Fruit fly (Drosophila melanogaster): ENCODE results near the gene Sf3b6.

DNA sequence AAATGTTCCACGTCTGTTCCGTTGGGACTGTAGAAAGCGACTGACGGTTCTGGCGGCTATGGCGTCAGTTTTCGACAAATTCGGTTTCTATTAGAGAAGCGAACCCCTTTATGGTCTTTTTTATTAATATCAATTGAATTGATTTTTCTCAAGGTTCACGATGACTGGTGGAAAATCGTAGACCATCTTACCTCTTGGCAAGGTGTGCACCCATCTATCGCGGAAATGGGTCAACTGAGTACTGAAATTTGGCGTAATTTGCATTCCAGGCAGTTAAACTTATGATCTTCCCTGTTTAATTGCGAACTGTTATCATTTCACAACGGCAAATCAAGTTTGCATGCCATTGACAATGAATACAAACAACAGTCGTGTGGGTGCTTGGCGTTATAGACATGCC, 47.0 kb upstream of the Sf3b6 start, which contains the start of gene CG10226:
- TF ChIP-seq CG14711 (tag; optimal IDR thresholded peaks at IDR 0.05): no peak
- no peak for TF ChIP-seq Mnt (GFP tag; optimal IDR thresholded peaks at IDR 0.05)
